Fruit fly (Drosophila melanogaster) whole organism, embryonic: ENCODE measurements around the gene Ac76E.
A peak's percentile ranks its signal among the peaks of the same experiment; 100 is the strongest.

ENCODE experiments used
- Atf3 ChIP-seq: fragments of 200-800 bp; sonication (Bioruptor generic); optimal IDR thresholded peaks from 3 replicates; lab custom pipeline; 2016; ENCODE audit warnings: missing biosample characterization, missing genetic modification characterization
- B-H1 ChIP-seq: fragments of 200-800 bp; sonication (Bioruptor generic); IDR thresholded peaks from 3 replicates; pipeline ENCODE4 v1.3.6; 2022; ENCODE audit warnings: missing biosample characterization, missing genetic modification characterization
- B-H2 ChIP-seq: fragments of 200-800 bp; sonication (Bioruptor generic); optimal IDR thresholded peaks from 2 replicates; lab custom pipeline; 2018; ENCODE audit warnings: missing biosample characterization, mild to moderate bottlenecking, missing genetic modification characterization
- CG12236 ChIP-seq: fragments of 200-800 bp; sonication (Bioruptor generic); optimal IDR thresholded peaks from 2 replicates; lab custom pipeline; 2016; ENCODE audit warnings: missing biosample characterization, missing genetic modification characterization
- CG13775 ChIP-seq: fragments of 200-800 bp; sonication (Bioruptor generic); optimal IDR thresholded peaks from 3 replicates; lab custom pipeline; 2017; ENCODE audit warnings: missing biosample characterization, mild to moderate bottlenecking, missing genetic modification characterization
- CG15073 ChIP-seq: fragments of 200-800 bp; sonication (Bioruptor generic); optimal IDR thresholded peaks from 2 replicates; lab custom pipeline; 2016; ENCODE audit warnings: missing biosample characterization, missing genetic modification characterization
- CG1529 ChIP-seq: fragments of 200-800 bp; sonication (Bioruptor generic); optimal IDR thresholded peaks from 3 replicates; lab custom pipeline; 2018; ENCODE audit warnings: missing biosample characterization, missing genetic modification characterization
- CG15514 ChIP-seq: fragments of 200-800 bp; sonication (Bioruptor generic); optimal IDR thresholded peaks from 3 replicates; lab custom pipeline; 2017; ENCODE audit warnings: missing biosample characterization, missing genetic modification characterization, mild to moderate bottlenecking, moderate library complexity, missing genetic modification reagents
- CG1647 ChIP-seq: fragments of 200-800 bp; sonication (Bioruptor generic); optimal IDR thresholded peaks from 3 replicates; lab custom pipeline; 2016; ENCODE audit warnings: missing biosample characterization, missing genetic modification characterization
- CG17802 ChIP-seq: fragments of 200-800 bp; sonication (Bioruptor generic); optimal IDR thresholded peaks from 2 replicates; lab custom pipeline; 2018; ENCODE audit warnings: missing biosample characterization, mild to moderate bottlenecking, missing genetic modification characterization, moderate library complexity
- CG2712 ChIP-seq: fragments of 200-800 bp; optimal IDR thresholded peaks from 3 replicates; lab custom pipeline; 2019; ENCODE audit warnings: missing biosample characterization, mild to moderate bottlenecking, missing genetic modification characterization, moderate library complexity
- CG30403 ChIP-seq: fragments of 200-800 bp; sonication (Bioruptor generic); optimal IDR thresholded peaks from 3 replicates; lab custom pipeline; 2016; ENCODE audit warnings: missing biosample characterization, missing genetic modification characterization
- CG32772 ChIP-seq: fragments of 200-800 bp; sonication (Bioruptor generic); IDR thresholded peaks from 2 replicates; pipeline ENCODE4 v1.3.6; 2022; ENCODE audit warnings: missing biosample characterization, missing genetic modification characterization
- CG4617 ChIP-seq: fragments of 200-800 bp; sonication (Bioruptor generic); optimal IDR thresholded peaks from 3 replicates; lab custom pipeline; 2016; ENCODE audit warnings: missing biosample characterization, missing genetic modification characterization, borderline replicate concordance
- CG4820 ChIP-seq: fragments of 200-800 bp; sonication (Bioruptor generic); optimal IDR thresholded peaks from 3 replicates; lab custom pipeline; 2016; ENCODE audit warnings: missing biosample characterization, missing genetic modification characterization
- CG6689 ChIP-seq: fragments of 200-800 bp; sonication (Bioruptor generic); IDR thresholded peaks from 2 replicates; pipeline ENCODE4 v1.3.6; 2022; ENCODE audit warnings: missing biosample characterization, missing genetic modification characterization
- CG7839 ChIP-seq: fragments of 200-800 bp; sonication (Bioruptor generic); optimal IDR thresholded peaks from 3 replicates; lab custom pipeline; 2018; ENCODE audit warnings: missing biosample characterization, mild to moderate bottlenecking, missing genetic modification characterization, moderate library complexity
- CG8089 ChIP-seq: fragments of 200-800 bp; sonication (Bioruptor generic); optimal IDR thresholded peaks from 3 replicates; lab custom pipeline; 2016; ENCODE audit warnings: missing biosample characterization, missing genetic modification characterization
- CG8765 ChIP-seq: fragments of 200-800 bp; sonication (Bioruptor generic); IDR thresholded peaks from 2 replicates; pipeline ENCODE4 v1.3.6; 2022; ENCODE audit warnings: missing biosample characterization, missing genetic modification characterization
- CG9609 ChIP-seq: fragments of 200-800 bp; sonication (Bioruptor generic); optimal IDR thresholded peaks from 3 replicates; lab custom pipeline; 2016; ENCODE audit warnings: missing biosample characterization, missing genetic modification characterization
- CG9876 ChIP-seq: fragments of 200-800 bp; sonication (Bioruptor generic); optimal IDR thresholded peaks from 2 replicates; lab custom pipeline; 2016; ENCODE audit warnings: missing biosample characterization, missing genetic modification characterization
- D19B ChIP-seq: fragments of 200-800 bp; sonication (Bioruptor generic); optimal IDR thresholded peaks from 2 replicates; lab custom pipeline; 2017; ENCODE audit warnings: missing biosample characterization, mild to moderate bottlenecking, missing genetic modification characterization
- Dfd ChIP-seq, 2 experiments: fragments of >200 bp; optimal IDR thresholded peaks; 2 replicates each; lab custom pipeline; 2017; ENCODE audit warnings: missing biosample characterization in 2 of 2, missing genetic modification characterization in 2 of 2
- Dip2 ChIP-seq: fragments of 200-800 bp; sonication (Bioruptor generic); IDR thresholded peaks from 2 replicates; pipeline ENCODE4 v1.3.6; 2022; ENCODE audit warnings: missing biosample characterization, missing genetic modification characterization
- Ets65A ChIP-seq: fragments of 200-800 bp; sonication (Bioruptor generic); peaks from one replicate; lab custom pipeline; 2016; ENCODE audit warnings: missing biosample characterization, missing genetic modification characterization
- Ets97D ChIP-seq: fragments of 200-800 bp; sonication (Bioruptor generic); optimal IDR thresholded peaks from 3 replicates; lab custom pipeline; 2016; ENCODE audit warnings: missing biosample characterization, missing genetic modification characterization
- Fer3 ChIP-seq: fragments of 200-800 bp; sonication (Bioruptor generic); optimal IDR thresholded peaks from 2 replicates; lab custom pipeline; 2018; ENCODE audit warnings: missing biosample characterization, mild to moderate bottlenecking, missing genetic modification characterization, moderate library complexity
- Gsc ChIP-seq: fragments of 200-800 bp; sonication (Bioruptor generic); IDR thresholded peaks from 2 replicates; pipeline ENCODE4 v1.3.6; 2022; ENCODE audit warnings: missing biosample characterization, missing genetic modification characterization
- Gug ChIP-seq: fragments of 200-800 bp; sonication (Bioruptor generic); IDR thresholded peaks from 4 replicates; pipeline ENCODE4 v1.3.6; 2022; ENCODE audit warnings: missing biosample characterization, missing genetic modification characterization
- Hey ChIP-seq: fragments of 200-800 bp; sonication (Bioruptor generic); optimal IDR thresholded peaks from 3 replicates; lab custom pipeline; 2018; ENCODE audit warnings: missing biosample characterization, mild to moderate bottlenecking, missing genetic modification characterization
- Jarid2 ChIP-seq: fragments of 200-800 bp; sonication (Bioruptor generic); optimal IDR thresholded peaks from 3 replicates; lab custom pipeline; 2017; ENCODE audit warnings: mild to moderate bottlenecking, missing biosample characterization, missing genetic modification reagents, missing genetic modification characterization
- Kr ChIP-seq: fragments of 200-800 bp; sonication (Bioruptor generic); optimal IDR thresholded peaks from 2 replicates; lab custom pipeline; 2017; ENCODE audit warnings: missing biosample characterization, mild to moderate bottlenecking, missing genetic modification characterization
- Med ChIP-seq: fragments of 200-800 bp; sonication (Bioruptor generic); peaks from one replicate; lab custom pipeline; 2016; ENCODE audit warnings: missing biosample characterization, missing genetic modification characterization, mild to moderate bottlenecking, inconsistent platforms, moderate library complexity
- Nf-YA ChIP-seq: fragments of 200-800 bp; sonication (Bioruptor generic); IDR thresholded peaks from 2 replicates; pipeline ENCODE4 v1.3.6; 2022; ENCODE audit warnings: missing biosample characterization, missing genetic modification characterization
- Opbp ChIP-seq: fragments of 200-800 bp; sonication (Bioruptor generic); IDR thresholded peaks from 3 replicates; pipeline ENCODE4 v1.3.6; 2022; ENCODE audit warnings: missing biosample characterization, missing genetic modification characterization; ENCODE audit not compliant: partially characterized antibody
- bowl ChIP-seq: fragments of 200-800 bp; sonication (Bioruptor generic); IDR thresholded peaks from 2 replicates; pipeline ENCODE4 v1.3.6; 2022; ENCODE audit warnings: missing biosample characterization, missing genetic modification characterization
- cad ChIP-seq: fragments of >200 bp; optimal IDR thresholded peaks from 2 replicates; lab custom pipeline; 2017; ENCODE audit warnings: missing biosample characterization, missing genetic modification characterization
- caup ChIP-seq: fragments of 200-800 bp; sonication (Bioruptor generic); optimal IDR thresholded peaks from 3 replicates; lab custom pipeline; 2017; ENCODE audit warnings: missing biosample characterization, mild to moderate bottlenecking, missing genetic modification characterization, moderate library complexity; ENCODE audit not compliant: severe bottlenecking
- chm ChIP-seq: fragments of 200-800 bp; sonication (Bioruptor generic); IDR thresholded peaks from 2 replicates; pipeline ENCODE4 v1.3.6; 2022; ENCODE audit warnings: missing biosample characterization, missing genetic modification characterization
- corto ChIP-seq: fragments of 200-800 bp; sonication (Bioruptor generic); optimal IDR thresholded peaks from 2 replicates; lab custom pipeline; 2016; ENCODE audit warnings: missing biosample characterization, mild to moderate bottlenecking, missing genetic modification characterization, moderate library complexity
- eve ChIP-seq, 2 experiments: fragments of >200 bp; optimal IDR thresholded peaks; 2 replicates each; lab custom pipeline; 2017; ENCODE audit warnings: missing biosample characterization in 2 of 2, missing genetic modification characterization in 2 of 2
- eyg ChIP-seq: fragments of 200-800 bp; sonication (Bioruptor generic); optimal IDR thresholded peaks from 3 replicates; lab custom pipeline; 2016; ENCODE audit warnings: missing biosample characterization, missing genetic modification characterization
- gem ChIP-seq: fragments of 200-800 bp; sonication (Bioruptor generic); optimal IDR thresholded peaks from 2 replicates; lab custom pipeline; 2019; ENCODE audit warnings: missing biosample characterization, mild to moderate bottlenecking, missing genetic modification characterization, moderate library complexity
- ind ChIP-seq: fragments of 200-800 bp; sonication (Bioruptor generic); optimal IDR thresholded peaks from 3 replicates; lab custom pipeline; 2016; ENCODE audit warnings: missing biosample characterization, missing genetic modification characterization
- nerfin-1 ChIP-seq: fragments of 200-800 bp; sonication (Bioruptor generic); optimal IDR thresholded peaks from 3 replicates; lab custom pipeline; 2019; ENCODE audit warnings: missing biosample characterization, mild to moderate bottlenecking, missing genetic modification characterization, moderate library complexity
- pnt ChIP-seq: fragments of 200-800 bp; sonication (Bioruptor generic); optimal IDR thresholded peaks from 3 replicates; lab custom pipeline; 2016; ENCODE audit warnings: missing biosample characterization, missing genetic modification characterization
- so ChIP-seq: fragments of 200-800 bp; sonication (Bioruptor generic); IDR thresholded peaks from 3 replicates; pipeline ENCODE4 v1.3.6; 2022; ENCODE audit warnings: missing biosample characterization, missing genetic modification characterization
- sqz ChIP-seq: fragments of 200-800 bp; sonication (Bioruptor generic); optimal IDR thresholded peaks from 3 replicates; lab custom pipeline; 2018; ENCODE audit warnings: missing biosample characterization, mild to moderate bottlenecking, missing genetic modification characterization
- ssp ChIP-seq: fragments of 200-800 bp; sonication (Bioruptor generic); IDR thresholded peaks from 2 replicates; pipeline ENCODE4 v1.3.6; 2022; ENCODE audit warnings: missing biosample characterization, missing genetic modification characterization
- stc ChIP-seq: fragments of 200-800 bp; sonication (Bioruptor generic); IDR thresholded peaks from 2 replicates; pipeline ENCODE4 v1.3.6; 2022; ENCODE audit warnings: missing biosample characterization, missing genetic modification characterization
- twi ChIP-seq: fragments of 200-800 bp; optimal IDR thresholded peaks from 2 replicates; lab custom pipeline; 2019; ENCODE audit warnings: missing biosample characterization, mild to moderate bottlenecking, missing genetic modification characterization, moderate library complexity
- yki ChIP-seq: fragments of >200 bp; optimal IDR thresholded peaks from 3 replicates; lab custom pipeline; 2018
- zfh1 ChIP-seq: fragments of 200-800 bp; sonication (Bioruptor generic); IDR thresholded peaks from 3 replicates; pipeline ENCODE4 v1.3.6; 2022; ENCODE audit warnings: missing biosample characterization, missing genetic modification characterization

Ac76E gene

DNA sequence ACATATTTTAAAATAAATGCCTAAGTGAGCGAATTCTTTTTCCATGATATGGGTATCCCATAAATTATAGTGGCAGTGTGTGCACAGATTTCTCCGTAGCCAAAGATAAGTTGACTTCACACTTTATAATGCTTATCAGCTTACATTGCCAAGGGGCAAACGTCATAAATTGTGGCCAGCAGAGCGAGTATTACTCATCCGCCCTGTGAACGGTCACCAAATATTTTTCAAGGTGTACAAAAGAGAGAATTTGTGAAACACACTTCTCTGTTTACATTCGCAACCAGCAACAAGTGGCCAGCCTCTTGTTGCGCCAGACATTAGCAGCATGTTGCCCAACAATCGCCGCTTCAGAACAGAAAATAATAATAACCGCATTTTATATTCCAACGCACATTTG lies 6.2 kb upstream of the Ac76E start (continued):
- peak; percentile 14 for TF ChIP-seq CG7839
- TF ChIP-seq CG32772, result no peak
- no peak for TF ChIP-seq sqz (GFP tag; lab: Kevin White, UChicago)
- peak; percentile 89 for TF ChIP-seq Med (GFP tag; lab: Kevin White, UChicago)
- no peak for TF ChIP-seq zfh1 (GFP tag; lab: Robert Waterston, UW)
- TF ChIP-seq caup, result peak; percentile 68
- TF ChIP-seq CG13775, result no peak
- peak; percentile 23; the same call in 1 of the 2 replicates for TF ChIP-seq stc (GFP tag; lab: Robert Waterston, UW)
- TF ChIP-seq CG6689 (GFP tag; lab: Robert Waterston, UW), result peak; percentile 59
- TF ChIP-seq ind (GFP tag; lab: Kevin White, UChicago), result no peak
- no peak for TF ChIP-seq pnt (GFP tag; lab: Kevin White, UChicago)
- no peak for TF ChIP-seq ssp
- no peak for TF ChIP-seq Gug
- no peak for TF ChIP-seq cad (GFP tag; lab: Kevin White, UChicago)
- TF ChIP-seq Kr (GFP tag; lab: Kevin White, UChicago), result no peak
- TF ChIP-seq eyg (GFP tag; lab: Kevin White, UChicago), result peak; percentile 0
- no peak for TF ChIP-seq Opbp (GFP tag; lab: Robert Waterston, UW)
- TF ChIP-seq CG4820 (GFP tag; lab: Kevin White, UChicago), result no peak
- peak; percentile 61; the same call in 1 of the 2 replicates for TF ChIP-seq chm (GFP tag; lab: Robert Waterston, UW)
- no peak for TF ChIP-seq Atf3 (GFP tag; lab: Kevin White, UChicago)
- TF ChIP-seq Ets97D (GFP tag; lab: Kevin White, UChicago), result no peak
- TF ChIP-seq CG2712 (tag; lab: Kevin White, UChicago), result peak; percentile 2
- no peak for TF ChIP-seq CG30403
- no peak for TF ChIP-seq twi (tag; lab: Kevin White, UChicago)
- no peak for TF ChIP-seq CG1647 (GFP tag; lab: Kevin White, UChicago)
- TF ChIP-seq CG15514 (GFP tag; lab: Kevin White, UChicago), result peak; percentile 48
- TF ChIP-seq so (GFP tag; lab: Robert Waterston, UW), result peak; percentile 15; the same call in 2 of the 3 replicates
- TF ChIP-seq CG15073 (GFP tag; lab: Kevin White, UChicago), result no peak
- no peak for TF ChIP-seq CG4617 (GFP tag; lab: Kevin White, UChicago)
- no peak for TF ChIP-seq Dip2 (GFP tag; lab: Robert Waterston, UW)
- TF ChIP-seq CG12236 (GFP tag; lab: Kevin White, UChicago), result no peak
- TF ChIP-seq CG8089 (GFP tag; lab: Kevin White, UChicago), result no peak
- peak; percentile 36 for TF ChIP-seq B-H2
- no peak for TF ChIP-seq corto
- TF ChIP-seq Gsc (GFP tag; lab: Robert Waterston, UW), result no peak
- TF ChIP-seq yki (lab: Kevin White, UChicago), result no peak
- TF ChIP-seq bowl, result no peak
- no peak for TF ChIP-seq Jarid2 (GFP tag; lab: Kevin White, UChicago)
- TF ChIP-seq CG17802, result no peak
- peak; percentile 27 for TF ChIP-seq gem
- no peak for TF ChIP-seq eve (GFP tag; optimal IDR thresholded peaks at IDR 0.05; lab: Kevin White, UChicago)
- no peak for TF ChIP-seq D19B (GFP tag; lab: Kevin White, UChicago)
- peak; percentile 19 for TF ChIP-seq Fer3
- TF ChIP-seq CG9876 (GFP tag; lab: Kevin White, UChicago), result no peak
- peak; percentile 27 for TF ChIP-seq nerfin-1 (tag; lab: Kevin White, UChicago)
- no peak for TF ChIP-seq Ets65A (GFP tag; lab: Kevin White, UChicago)
- TF ChIP-seq Dfd (GFP tag; optimal IDR thresholded peaks at IDR 0.05; lab: Kevin White, UChicago), result no peak
- no peak; the same call in 2 of the 3 replicates for TF ChIP-seq B-H1 (GFP tag; lab: Robert Waterston, UW)
- TF ChIP-seq Nf-YA (GFP tag; lab: Robert Waterston, UW), result peak; percentile 49; the same call in 1 of the 2 replicates
- TF ChIP-seq CG8765 (GFP tag; lab: Robert Waterston, UW), result no peak
- TF ChIP-seq CG1529 (GFP tag; lab: Kevin White, UChicago), result peak; percentile 5
- TF ChIP-seq Hey (tag; lab: Kevin White, UChicago), result peak; percentile 23
- TF ChIP-seq CG9609 (GFP tag; lab: Kevin White, UChicago), result no peak
